Fruit fly (Drosophila melanogaster) whole organism, embryonic: ENCODE results near the gene DEF8.
A peak's percentile ranks its signal among the peaks of the same experiment; 100 is the strongest.

Experiments used
- Ada2b ChIP-seq: fragments of 200-800 bp; sonication (Bioruptor generic); IDR thresholded peaks from 2 replicates; pipeline ENCODE4 v1.3.6; 2022; ENCODE audit warnings: missing biosample characterization, missing genetic modification characterization
- Bteb2 ChIP-seq: fragments of 200-800 bp; sonication (Bioruptor generic); optimal IDR thresholded peaks from 2 replicates; lab custom pipeline; 2016; ENCODE audit warnings: missing biosample characterization, missing genetic modification characterization
- CG10147 ChIP-seq: fragments of 200-800 bp; sonication (Bioruptor generic); optimal IDR thresholded peaks from 2 replicates; lab custom pipeline; 2019; ENCODE audit warnings: missing biosample characterization, mild to moderate bottlenecking, missing genetic modification characterization, moderate library complexity
- CG10462 ChIP-seq: fragments of 200-800 bp; sonication (Bioruptor generic); optimal IDR thresholded peaks from 2 replicates; lab custom pipeline; 2016; ENCODE audit warnings: missing biosample characterization, missing genetic modification characterization
- CG1233 ChIP-seq: fragments of 200-800 bp; sonication (Bioruptor generic); optimal IDR thresholded peaks from 4 replicates; lab custom pipeline; 2018; ENCODE audit warnings: missing biosample characterization, mild to moderate bottlenecking, missing genetic modification characterization
- CG12659 ChIP-seq: fragments of 200-800 bp; sonication (Bioruptor generic); optimal IDR thresholded peaks from 3 replicates; lab custom pipeline; 2017; ENCODE audit warnings: mild to moderate bottlenecking, missing biosample characterization, missing genetic modification reagents, missing genetic modification characterization
- CG13424 ChIP-seq: fragments of 200-800 bp; sonication (Bioruptor generic); optimal IDR thresholded peaks from 2 replicates; lab custom pipeline; 2019; ENCODE audit warnings: missing biosample characterization, mild to moderate bottlenecking, missing genetic modification characterization, moderate library complexity
- CG14014 ChIP-seq: fragments of 200-800 bp; sonication (Bioruptor generic); IDR thresholded peaks from 2 replicates; pipeline ENCODE4 v1.3.6; 2022; ENCODE audit warnings: missing biosample characterization, missing genetic modification characterization
- CG18619 ChIP-seq: fragments of 200-800 bp; sonication (Bioruptor generic); optimal IDR thresholded peaks from 3 replicates; lab custom pipeline; 2017; ENCODE audit warnings: missing biosample characterization, mild to moderate bottlenecking, missing genetic modification characterization
- CG2202 ChIP-seq: fragments of 200-800 bp; sonication (Bioruptor generic); optimal IDR thresholded peaks from 2 replicates; lab custom pipeline; 2018; ENCODE audit warnings: missing biosample characterization, mild to moderate bottlenecking, missing genetic modification characterization
- CG32767 ChIP-seq: fragments of 200-800 bp; sonication (Bioruptor generic); IDR thresholded peaks from 2 replicates; pipeline ENCODE4 v1.3.6; 2022; ENCODE audit warnings: missing biosample characterization, missing genetic modification characterization
- CG3995 ChIP-seq: fragments of 200-800 bp; sonication (Bioruptor generic); optimal IDR thresholded peaks from 3 replicates; lab custom pipeline; 2016; ENCODE audit warnings: missing biosample characterization, missing genetic modification characterization
- CG6175 ChIP-seq: fragments of 200-800 bp; sonication (Bioruptor generic); IDR thresholded peaks from 3 replicates; pipeline ENCODE4 v1.3.6; 2022; ENCODE audit warnings: missing biosample characterization, missing genetic modification characterization
- CG6254 ChIP-seq: fragments of 200-800 bp; sonication (Bioruptor generic); optimal IDR thresholded peaks from 3 replicates; lab custom pipeline; 2017; ENCODE audit warnings: mild to moderate bottlenecking, missing biosample characterization, missing genetic modification reagents, missing genetic modification characterization
- CG7372 ChIP-seq: fragments of 200-800 bp; sonication (Bioruptor generic); IDR thresholded peaks from 2 replicates; pipeline ENCODE4 v1.3.6; 2022; ENCODE audit warnings: missing biosample characterization, missing genetic modification characterization
- CG7839 ChIP-seq: fragments of 200-800 bp; sonication (Bioruptor generic); optimal IDR thresholded peaks from 3 replicates; lab custom pipeline; 2018; ENCODE audit warnings: missing biosample characterization, mild to moderate bottlenecking, missing genetic modification characterization, moderate library complexity
- CG9932 ChIP-seq: fragments of 200-800 bp; sonication (Bioruptor generic); IDR thresholded peaks from 2 replicates; pipeline ENCODE4 v1.3.6; 2022; ENCODE audit warnings: missing biosample characterization, missing genetic modification characterization
- Camta ChIP-seq: fragments of 200-800 bp; sonication (Bioruptor generic); optimal IDR thresholded peaks from 2 replicates; lab custom pipeline; 2016; ENCODE audit warnings: missing biosample characterization, missing genetic modification characterization
- Dbx ChIP-seq: fragments of 200-800 bp; sonication (Bioruptor generic); IDR thresholded peaks from 3 replicates; pipeline ENCODE4 v1.3.6; 2022; ENCODE audit warnings: missing biosample characterization, missing genetic modification characterization
- ERR ChIP-seq: fragments of 200-800 bp; sonication (Bioruptor generic); optimal IDR thresholded peaks from 2 replicates; lab custom pipeline; 2016; ENCODE audit warnings: missing biosample characterization, missing genetic modification characterization
- Ets65A ChIP-seq: fragments of 200-800 bp; sonication (Bioruptor generic); peaks from one replicate; lab custom pipeline; 2016; ENCODE audit warnings: missing biosample characterization, missing genetic modification characterization
- H15 ChIP-seq: fragments of 200-800 bp; sonication (Bioruptor generic); IDR thresholded peaks from 3 replicates; pipeline ENCODE4 v1.3.6; 2022; ENCODE audit warnings: missing biosample characterization, missing genetic modification characterization
- HHEX ChIP-seq: fragments of 200-800 bp; sonication (Bioruptor generic); optimal IDR thresholded peaks from 3 replicates; lab custom pipeline; 2017; ENCODE audit warnings: missing biosample characterization, mild to moderate bottlenecking, missing genetic modification characterization, missing genetic modification reagents
- HLH54F ChIP-seq: fragments of 200-800 bp; sonication (Bioruptor generic); optimal IDR thresholded peaks from 3 replicates; lab custom pipeline; 2016; ENCODE audit warnings: missing biosample characterization, missing genetic modification characterization
- Hand ChIP-seq: fragments of 200-800 bp; sonication (Bioruptor generic); optimal IDR thresholded peaks from 2 replicates; lab custom pipeline; 2017; ENCODE audit warnings: mild to moderate bottlenecking, missing biosample characterization, missing genetic modification reagents, missing genetic modification characterization
- HmgZ ChIP-seq: fragments of 200-800 bp; sonication (Bioruptor generic); optimal IDR thresholded peaks from 2 replicates; lab custom pipeline; 2018; ENCODE audit warnings: missing biosample characterization, mild to moderate bottlenecking, missing genetic modification characterization
- Myb ChIP-seq: fragments of 200-800 bp; sonication (Bioruptor generic); optimal IDR thresholded peaks from 2 replicates; lab custom pipeline; 2016; ENCODE audit warnings: missing biosample characterization, missing genetic modification characterization
- Nf-YA ChIP-seq: fragments of 200-800 bp; sonication (Bioruptor generic); IDR thresholded peaks from 2 replicates; pipeline ENCODE4 v1.3.6; 2022; ENCODE audit warnings: missing biosample characterization, missing genetic modification characterization
- Nf-YB ChIP-seq: fragments of 200-800 bp; sonication (Bioruptor generic); optimal IDR thresholded peaks from 3 replicates; lab custom pipeline; 2019; ENCODE audit warnings: missing biosample characterization, mild to moderate bottlenecking, missing genetic modification characterization, moderate library complexity
- Nf-YC ChIP-seq: fragments of 200-800 bp; optimal IDR thresholded peaks from 3 replicates; lab custom pipeline; 2019; ENCODE audit warnings: missing biosample characterization, mild to moderate bottlenecking, missing genetic modification characterization, moderate library complexity
- Optix ChIP-seq: fragments of 200-800 bp; sonication (Bioruptor generic); IDR thresholded peaks from 3 replicates; pipeline ENCODE4 v1.3.6; 2022; ENCODE audit warnings: missing biosample characterization, missing genetic modification characterization
- Rfx ChIP-seq: fragments of 200-800 bp; sonication (Bioruptor generic); IDR thresholded peaks from 2 replicates; pipeline ENCODE4 v1.3.6; 2022; ENCODE audit warnings: missing biosample characterization, missing genetic modification characterization
- Rx ChIP-seq: fragments of 200-800 bp; sonication (Bioruptor generic); IDR thresholded peaks from 2 replicates; pipeline ENCODE4 v1.3.6; 2022; ENCODE audit warnings: missing biosample characterization, missing genetic modification characterization
- Sin3A ChIP-seq: fragments of >200 bp; optimal IDR thresholded peaks from 2 replicates; lab custom pipeline; 2018
- Sry-β ChIP-seq: fragments of 200-800 bp; sonication (Bioruptor generic); optimal IDR thresholded peaks from 2 replicates; lab custom pipeline; 2018; ENCODE audit warnings: missing biosample characterization, mild to moderate bottlenecking, missing genetic modification characterization, moderate library complexity
- Stat92E ChIP-seq, 3 experiments: fragments of >200 bp in 2 of 3; fragments of 200-800 bp in 1 of 3; sonication (Bioruptor generic) in 1 of 3; optimal IDR thresholded peaks; 2 replicates each; lab custom pipeline; 2017 to 2019; ENCODE audit warnings: missing biosample characterization in 3 of 3, missing genetic modification characterization in 3 of 3, mild to moderate bottlenecking in 1 of 3, moderate library complexity in 1 of 3
- br ChIP-seq: fragments of >200 bp; optimal IDR thresholded peaks from 2 replicates; lab custom pipeline; 2017
- crp ChIP-seq, 2 experiments: fragments of 200-800 bp; sonication (Bioruptor generic); optimal IDR thresholded peaks; 2 replicates in 1 of 2; 3 replicates in 1 of 2; lab custom pipeline; 2017; ENCODE audit warnings: missing biosample characterization in 2 of 2, missing genetic modification characterization in 2 of 2, mild to moderate bottlenecking in 1 of 2, moderate library complexity in 1 of 2
- dan ChIP-seq: fragments of 200-800 bp; sonication (Bioruptor generic); IDR thresholded peaks from 2 replicates; pipeline ENCODE4 v1.3.6; 2022; ENCODE audit warnings: missing biosample characterization, missing genetic modification characterization
- dysf ChIP-seq: fragments of 200-800 bp; sonication (Bioruptor generic); IDR thresholded peaks from 3 replicates; pipeline ENCODE4 v1.3.6; 2022; ENCODE audit warnings: missing biosample characterization, missing genetic modification characterization
- grn ChIP-seq: fragments of 200-800 bp; sonication (Bioruptor generic); optimal IDR thresholded peaks from 3 replicates; lab custom pipeline; 2017; ENCODE audit warnings: missing biosample characterization, missing genetic modification characterization
- hb ChIP-seq: fragments of 200-800 bp; sonication (Bioruptor generic); IDR thresholded peaks from 3 replicates; pipeline ENCODE4 v1.3.6; 2022; ENCODE audit warnings: missing biosample characterization, missing genetic modification characterization; ENCODE audit not compliant: partially characterized antibody
- hbn ChIP-seq: fragments of 200-800 bp; sonication (Bioruptor generic); IDR thresholded peaks from 2 replicates; pipeline ENCODE4 v1.3.6; 2022; ENCODE audit warnings: missing biosample characterization, missing genetic modification characterization; ENCODE audit not compliant: partially characterized antibody
- lab ChIP-seq: fragments of 200-800 bp; sonication (Bioruptor generic); optimal IDR thresholded peaks from 3 replicates; lab custom pipeline; 2017; ENCODE audit warnings: missing biosample characterization, missing genetic modification characterization, mild to moderate bottlenecking, moderate library complexity, missing genetic modification reagents
- odd ChIP-seq: fragments of 200-800 bp; sonication (Bioruptor generic); optimal IDR thresholded peaks from 2 replicates; lab custom pipeline; 2017; ENCODE audit warnings: missing biosample characterization, mild to moderate bottlenecking, missing genetic modification characterization
- pb ChIP-seq: fragments of 200-800 bp; sonication (Bioruptor generic); optimal IDR thresholded peaks from 3 replicates; lab custom pipeline; 2016; ENCODE audit warnings: missing biosample characterization, missing genetic modification characterization
- seq ChIP-seq: fragments of 200-800 bp; sonication (Bioruptor generic); IDR thresholded peaks from 2 replicates; pipeline ENCODE4 v1.3.6; 2022; ENCODE audit warnings: missing biosample characterization, missing genetic modification characterization
- sisA ChIP-seq: fragments of 200-800 bp; sonication (Bioruptor generic); IDR thresholded peaks from 2 replicates; pipeline ENCODE4 v1.3.6; 2022; ENCODE audit warnings: missing biosample characterization, missing genetic modification characterization
- stc ChIP-seq: fragments of 200-800 bp; sonication (Bioruptor generic); IDR thresholded peaks from 2 replicates; pipeline ENCODE4 v1.3.6; 2022; ENCODE audit warnings: missing biosample characterization, missing genetic modification characterization
- trem ChIP-seq: fragments of 200-800 bp; optimal IDR thresholded peaks from 3 replicates; lab custom pipeline; 2019; ENCODE audit warnings: missing biosample characterization, mild to moderate bottlenecking, missing genetic modification characterization, moderate library complexity
- wor ChIP-seq: fragments of 200-800 bp; sonication (Bioruptor generic); IDR thresholded peaks from 2 replicates; pipeline ENCODE4 v1.3.6; 2022; ENCODE audit warnings: missing biosample characterization, missing genetic modification characterization
- zfh2 ChIP-seq: fragments of 200-800 bp; sonication (Bioruptor generic); optimal IDR thresholded peaks from 2 replicates; lab custom pipeline; 2016; ENCODE audit warnings: missing biosample characterization, missing genetic modification characterization

The DEF8 gene

DNA sequence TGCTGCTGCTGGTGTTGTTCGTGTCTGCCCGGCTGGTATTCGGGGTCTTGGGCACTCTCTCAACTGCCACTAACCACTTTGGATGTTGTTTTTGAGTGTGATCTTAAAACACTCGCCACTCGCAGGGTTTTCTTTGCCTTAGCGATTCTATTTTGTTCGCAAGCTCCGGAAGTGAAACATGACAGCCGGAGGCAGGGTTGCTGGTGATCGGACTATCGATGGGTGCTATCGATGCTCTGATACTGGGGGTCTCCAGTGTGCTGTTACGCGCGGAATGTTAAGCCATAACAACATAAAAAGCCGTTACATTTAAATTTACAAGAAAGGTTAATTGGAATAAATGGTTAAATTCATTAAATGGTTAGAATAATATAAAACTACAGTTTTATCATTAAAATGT, 7.0 kb upstream of the DEF8 start, which contains the start of gene yps (continued):
- TF ChIP-seq Nf-YB (GFP tag; lab: Kevin White, UChicago) (peak; percentile 77), dysf (peak; percentile 83), odd (GFP tag; lab: Kevin White, UChicago) (peak; percentile 98), CG6175 (GFP tag; lab: Robert Waterston, UW) (peak; percentile 87), Camta (peak; percentile 93), CG10147 (GFP tag; lab: Kevin White, UChicago) (peak; percentile 85), zfh2 (peak; percentile 81), CG32767 (GFP tag; lab: Robert Waterston, UW) (peak; percentile 72), CG2202 (tag; lab: Kevin White, UChicago) (peak; percentile 93), CG7839 (tag; lab: Kevin White, UChicago) (peak; percentile 87), hbn (GFP tag; lab: Robert Waterston, UW) (peak; percentile 67), stc (GFP tag; lab: Robert Waterston, UW) (peak; percentile 94), lab (GFP tag; lab: Kevin White, UChicago) (peak; percentile 99), CG13424 (peak; percentile 75), Ada2b (GFP tag; lab: Robert Waterston, UW) (peak; percentile 77; the same call in 1 of the 2 replicates), CG7372 (GFP tag; lab: Robert Waterston, UW) (peak; percentile 75), Bteb2 (peak; percentile 93), HHEX (GFP tag; lab: Kevin White, UChicago) (peak; percentile 97), CG10462 (GFP tag; lab: Kevin White, UChicago) (peak; percentile 73), Sin3A (lab: Kevin White, UChicago) (peak; percentile 28), Hand (GFP tag; lab: Kevin White, UChicago) (peak; percentile 89), Dbx (GFP tag; lab: Robert Waterston, UW) (peak; percentile 92), CG3995 (peak; percentile 77), HmgZ (tag; lab: Kevin White, UChicago) (peak; percentile 95), CG9932 (GFP tag; lab: Robert Waterston, UW) (peak; percentile 82), Rfx (GFP tag; lab: Robert Waterston, UW) (peak; percentile 97), crp (GFP tag; optimal IDR thresholded peaks at IDR 0.05; lab: Kevin White, UChicago) (peak in 1 of 2 experiments; percentile 66), CG6254 (GFP tag; lab: Kevin White, UChicago) (peak; percentile 90), Rx (GFP tag; lab: Robert Waterston, UW) (peak; percentile 89; the same call in 1 of the 2 replicates), Nf-YA (GFP tag; lab: Robert Waterston, UW) (peak; percentile 92), hb (GFP tag; lab: Robert Waterston, UW) (no peak), wor (peak; percentile 56), sisA (GFP tag; lab: Robert Waterston, UW) (no peak; the same call in 1 of the 2 replicates), CG1233 (peak; percentile 98), Nf-YC (tag; lab: Kevin White, UChicago) (peak; percentile 78), pb (peak; percentile 96), Optix (peak; percentile 88), Myb (GFP tag; lab: Kevin White, UChicago) (peak; percentile 98), dan (GFP tag; lab: Robert Waterston, UW) (no peak), br (lab: Kevin White, UChicago) (no peak), Stat92E (GFP tag; optimal IDR thresholded peaks at IDR 0.05; lab: Kevin White, UChicago) (peak in 1 of 3 experiments; percentile 73), Ets65A (GFP tag; lab: Kevin White, UChicago) (peak; percentile 99), Sry-β (GFP tag; lab: Kevin White, UChicago) (peak; percentile 74), H15 (GFP tag; lab: Robert Waterston, UW) (peak; percentile 89), grn (peak; percentile 87), trem (peak; percentile 88), CG18619 (GFP tag; lab: Kevin White, UChicago) (peak; percentile 96), CG14014 (GFP tag; lab: Robert Waterston, UW) (peak; percentile 88), CG12659 (GFP tag; lab: Kevin White, UChicago) (peak; percentile 98), ERR (GFP tag; lab: Kevin White, UChicago) (peak; percentile 87), HLH54F (peak; percentile 87), seq (GFP tag; lab: Robert Waterston, UW) (peak; percentile 84)
